Fruit fly (Drosophila melanogaster): ENCODE data around the gene RpS30.

- TF ChIP-seq Dif (GFP tag; optimal IDR thresholded peaks at IDR 0.05; ENCODE audit: partially characterized antibody) (peak; percentile 45), CG9705 (GFP tag; optimal IDR thresholded peaks at IDR 0.05) (no peak), Hr78 (GFP tag; optimal IDR thresholded peaks at IDR 0.05) (no peak), CG32264 (GFP tag; optimal IDR thresholded peaks at IDR 0.05) (no peak)
Measured at dm6 chr3R:20829416-20830131, 20.7 kb upstream of the RpS30 start.

All from whole organism, wandering third instar larva.